Fruit fly (Drosophila melanogaster) whole organism, embryonic: Measurements from ENCODE around the gene alphaTub67C.
A peak's percentile ranks its signal among the peaks of the same experiment; 100 is the strongest.

Source experiments
- Ada2b ChIP-seq: fragments of 200-800 bp; sonication (Bioruptor generic); IDR thresholded peaks from 2 replicates; pipeline ENCODE4 v1.3.6; 2022; ENCODE audit warnings: missing biosample characterization, missing genetic modification characterization
- CG10321 ChIP-seq: fragments of 200-800 bp; sonication (Bioruptor generic); IDR thresholded peaks from 2 replicates; pipeline ENCODE4 v1.3.6; 2022; ENCODE audit warnings: missing biosample characterization, missing genetic modification characterization
- CG10565 ChIP-seq: fragments of 200-800 bp; sonication (Bioruptor generic); optimal IDR thresholded peaks from 3 replicates; lab custom pipeline; 2016; ENCODE audit warnings: missing biosample characterization, mild to moderate bottlenecking, missing genetic modification characterization
- CG10959 ChIP-seq: fragments of 200-800 bp; sonication (Bioruptor generic); IDR thresholded peaks from 2 replicates; pipeline ENCODE4 v1.3.6; 2022; ENCODE audit warnings: missing biosample characterization, missing genetic modification characterization
- CG1233 ChIP-seq: fragments of 200-800 bp; sonication (Bioruptor generic); optimal IDR thresholded peaks from 4 replicates; lab custom pipeline; 2018; ENCODE audit warnings: missing biosample characterization, mild to moderate bottlenecking, missing genetic modification characterization
- CG13287 ChIP-seq: fragments of 200-800 bp; sonication (Bioruptor generic); IDR thresholded peaks from 2 replicates; pipeline ENCODE4 v1.3.6; 2022; ENCODE audit warnings: missing biosample characterization, missing genetic modification characterization; ENCODE audit not compliant: partially characterized antibody
- CG13296 ChIP-seq: fragments of 200-800 bp; sonication (Bioruptor generic); optimal IDR thresholded peaks from 3 replicates; lab custom pipeline; 2018; ENCODE audit warnings: missing biosample characterization, mild to moderate bottlenecking, missing genetic modification characterization
- CG16815 ChIP-seq: fragments of 200-800 bp; sonication (Bioruptor generic); optimal IDR thresholded peaks from 3 replicates; lab custom pipeline; 2017; ENCODE audit warnings: missing biosample characterization, mild to moderate bottlenecking, missing genetic modification characterization
- CG17186 ChIP-seq: fragments of 200-800 bp; sonication (Bioruptor generic); optimal IDR thresholded peaks from 3 replicates; lab custom pipeline; 2017; ENCODE audit warnings: missing biosample characterization, missing genetic modification reagents, missing genetic modification characterization
- CG17802 ChIP-seq: fragments of 200-800 bp; sonication (Bioruptor generic); optimal IDR thresholded peaks from 2 replicates; lab custom pipeline; 2018; ENCODE audit warnings: missing biosample characterization, mild to moderate bottlenecking, missing genetic modification characterization, moderate library complexity
- CG18011 ChIP-seq: fragments of 200-800 bp; sonication (Bioruptor generic); optimal IDR thresholded peaks from 2 replicates; lab custom pipeline; 2017; ENCODE audit warnings: missing biosample characterization, missing genetic modification characterization, mild to moderate bottlenecking, moderate library complexity, missing genotype
- CG2202 ChIP-seq: fragments of 200-800 bp; sonication (Bioruptor generic); optimal IDR thresholded peaks from 2 replicates; lab custom pipeline; 2018; ENCODE audit warnings: missing biosample characterization, mild to moderate bottlenecking, missing genetic modification characterization
- CG30431 ChIP-seq: fragments of 200-800 bp; sonication (Bioruptor generic); optimal IDR thresholded peaks from 2 replicates; lab custom pipeline; 2017; ENCODE audit warnings: missing biosample characterization, missing genetic modification characterization
- CG34376 ChIP-seq: fragments of 200-800 bp; sonication (Bioruptor generic); optimal IDR thresholded peaks from 2 replicates; lab custom pipeline; 2018; ENCODE audit warnings: missing biosample characterization, mild to moderate bottlenecking, missing genetic modification characterization
- CG6175 ChIP-seq: fragments of 200-800 bp; sonication (Bioruptor generic); IDR thresholded peaks from 3 replicates; pipeline ENCODE4 v1.3.6; 2022; ENCODE audit warnings: missing biosample characterization, missing genetic modification characterization
- CG6765 ChIP-seq: fragments of 200-800 bp; sonication (Bioruptor generic); optimal IDR thresholded peaks from 3 replicates; lab custom pipeline; 2017; ENCODE audit warnings: missing biosample characterization, mild to moderate bottlenecking, missing genetic modification characterization
- CG7928 ChIP-seq: fragments of 200-800 bp; sonication (Bioruptor generic); optimal IDR thresholded peaks from 2 replicates; lab custom pipeline; 2017; ENCODE audit warnings: missing biosample characterization, mild to moderate bottlenecking, missing genetic modification characterization
- CG9215 ChIP-seq: fragments of 200-800 bp; sonication (Bioruptor generic); IDR thresholded peaks from 2 replicates; pipeline ENCODE4 v1.3.6; 2022; ENCODE audit warnings: missing biosample characterization, missing genetic modification characterization
- CG9437 ChIP-seq: fragments of 200-800 bp; sonication (Bioruptor generic); optimal IDR thresholded peaks from 2 replicates; lab custom pipeline; 2018; ENCODE audit warnings: missing biosample characterization, mild to moderate bottlenecking, missing genetic modification characterization
- CrebB ChIP-seq: fragments of 200-800 bp; sonication (Bioruptor generic); optimal IDR thresholded peaks from 3 replicates; lab custom pipeline; 2018; ENCODE audit warnings: missing biosample characterization, mild to moderate bottlenecking, missing genetic modification characterization
- D19A ChIP-seq: fragments of 200-800 bp; optimal IDR thresholded peaks from 3 replicates; lab custom pipeline; 2019; ENCODE audit warnings: missing biosample characterization, mild to moderate bottlenecking, missing genetic modification characterization, moderate library complexity
- Dfd ChIP-seq, 2 experiments: fragments of >200 bp; optimal IDR thresholded peaks; 2 replicates each; lab custom pipeline; 2017; ENCODE audit warnings: missing biosample characterization in 2 of 2, missing genetic modification characterization in 2 of 2
- Fer1 ChIP-seq: fragments of 200-800 bp; sonication (Bioruptor generic); optimal IDR thresholded peaks from 2 replicates; lab custom pipeline; 2017; ENCODE audit warnings: missing biosample characterization, mild to moderate bottlenecking, missing genetic modification characterization
- Fer2 ChIP-seq: fragments of 200-800 bp; sonication (Bioruptor generic); optimal IDR thresholded peaks from 2 replicates; lab custom pipeline; 2018; ENCODE audit warnings: missing biosample characterization, mild to moderate bottlenecking, missing genetic modification characterization, moderate library complexity
- Fer3 ChIP-seq: fragments of 200-800 bp; sonication (Bioruptor generic); optimal IDR thresholded peaks from 2 replicates; lab custom pipeline; 2018; ENCODE audit warnings: missing biosample characterization, mild to moderate bottlenecking, missing genetic modification characterization, moderate library complexity
- H2.0 ChIP-seq: fragments of 200-800 bp; sonication (Bioruptor generic); IDR thresholded peaks from 2 replicates; pipeline ENCODE4 v1.3.6; 2022; ENCODE audit warnings: missing biosample characterization, missing genetic modification characterization
- HLH54F ChIP-seq: fragments of 200-800 bp; sonication (Bioruptor generic); optimal IDR thresholded peaks from 3 replicates; lab custom pipeline; 2016; ENCODE audit warnings: missing biosample characterization, missing genetic modification characterization
- Meics ChIP-seq: fragments of 200-800 bp; sonication (Bioruptor generic); optimal IDR thresholded peaks from 2 replicates; lab custom pipeline; 2017; ENCODE audit warnings: missing biosample characterization, mild to moderate bottlenecking, missing genetic modification characterization
- Pdp1 ChIP-seq, 2 experiments: fragments of 200-800 bp; sonication (Bioruptor generic); optimal IDR thresholded peaks; 3 replicates each; lab custom pipeline; 2016; ENCODE audit warnings: missing biosample characterization in 2 of 2, missing genetic modification characterization in 2 of 2, mild to moderate bottlenecking in 1 of 2, moderate library complexity in 1 of 2
- Sin3A ChIP-seq: fragments of >200 bp; optimal IDR thresholded peaks from 2 replicates; lab custom pipeline; 2018
- TFAM ChIP-seq: fragments of 200-800 bp; sonication (Bioruptor generic); optimal IDR thresholded peaks from 2 replicates; lab custom pipeline; 2017; ENCODE audit warnings: missing biosample characterization, missing genetic modification characterization, inconsistent platforms
- ci ChIP-seq: fragments of 200-800 bp; sonication (Bioruptor generic); IDR thresholded peaks from 3 replicates; pipeline ENCODE4 v1.3.6; 2022; ENCODE audit warnings: missing biosample characterization, missing genetic modification characterization
- en ChIP-seq: fragments of 200-800 bp; sonication (Bioruptor generic); optimal IDR thresholded peaks from 2 replicates; lab custom pipeline; 2016; ENCODE audit warnings: missing biosample characterization, missing genetic modification characterization
- eve ChIP-seq, 2 experiments: fragments of >200 bp; optimal IDR thresholded peaks; 2 replicates each; lab custom pipeline; 2017; ENCODE audit warnings: missing biosample characterization in 2 of 2, missing genetic modification characterization in 2 of 2
- grau ChIP-seq: fragments of 200-800 bp; optimal IDR thresholded peaks from 3 replicates; lab custom pipeline; 2019; ENCODE audit warnings: missing biosample characterization, mild to moderate bottlenecking, missing genetic modification characterization, moderate library complexity
- gro ChIP-seq: fragments of 200-800 bp; sonication (Bioruptor generic); optimal IDR thresholded peaks from 2 replicates; lab custom pipeline; 2016; ENCODE audit warnings: missing biosample characterization, missing genetic modification characterization
- kay ChIP-seq: fragments of 200-800 bp; sonication (Bioruptor generic); optimal IDR thresholded peaks from 2 replicates; lab custom pipeline; 2016; ENCODE audit warnings: missing biosample characterization, missing genetic modification characterization
- kni ChIP-seq: fragments of 200-800 bp; sonication (Bioruptor generic); optimal IDR thresholded peaks from 3 replicates; lab custom pipeline; 2017; ENCODE audit warnings: mild to moderate bottlenecking, missing biosample characterization, missing genetic modification reagents, missing genetic modification characterization
- lab ChIP-seq: fragments of 200-800 bp; sonication (Bioruptor generic); optimal IDR thresholded peaks from 3 replicates; lab custom pipeline; 2017; ENCODE audit warnings: missing biosample characterization, missing genetic modification characterization, mild to moderate bottlenecking, moderate library complexity, missing genetic modification reagents
- lbe ChIP-seq: fragments of 200-800 bp; sonication (Bioruptor generic); optimal IDR thresholded peaks from 2 replicates; lab custom pipeline; 2016; ENCODE audit warnings: missing biosample characterization, mild to moderate bottlenecking, missing genetic modification characterization
- lilli ChIP-seq: fragments of 200-800 bp; sonication (Bioruptor generic); optimal IDR thresholded peaks from 3 replicates; lab custom pipeline; 2016; ENCODE audit warnings: missing biosample characterization, missing genetic modification characterization
- nerfin-1 ChIP-seq: fragments of 200-800 bp; sonication (Bioruptor generic); optimal IDR thresholded peaks from 3 replicates; lab custom pipeline; 2019; ENCODE audit warnings: missing biosample characterization, mild to moderate bottlenecking, missing genetic modification characterization, moderate library complexity
- prd ChIP-seq, 3 experiments: fragments of >200 bp in 2 of 3; fragments of 200-800 bp in 1 of 3; sonication (Bioruptor generic) in 1 of 3; optimal IDR thresholded peaks in 2 of 3; IDR thresholded peaks in 1 of 3; 2 replicates in 2 of 3; 3 replicates in 1 of 3; pipeline versions ENCODE4 v1.3.6 to Lab custom; 2017 to 2022; ENCODE audit warnings: missing biosample characterization in 1 of 3, missing genetic modification characterization in 1 of 3
- run ChIP-seq: fragments of 200-800 bp; sonication (Bioruptor generic); optimal IDR thresholded peaks from 3 replicates; lab custom pipeline; 2018; ENCODE audit warnings: missing biosample characterization, mild to moderate bottlenecking, missing genetic modification characterization
- sisA ChIP-seq: fragments of 200-800 bp; sonication (Bioruptor generic); IDR thresholded peaks from 2 replicates; pipeline ENCODE4 v1.3.6; 2022; ENCODE audit warnings: missing biosample characterization, missing genetic modification characterization
- sna ChIP-seq: fragments of 200-800 bp; sonication (Bioruptor generic); IDR thresholded peaks from 2 replicates; pipeline ENCODE4 v1.3.6; 2022; ENCODE audit warnings: missing biosample characterization, missing genetic modification characterization; ENCODE audit not compliant: partially characterized antibody
- trem ChIP-seq: fragments of 200-800 bp; optimal IDR thresholded peaks from 3 replicates; lab custom pipeline; 2019; ENCODE audit warnings: missing biosample characterization, mild to moderate bottlenecking, missing genetic modification characterization, moderate library complexity
- trh ChIP-seq: fragments of 200-800 bp; sonication (Bioruptor generic); optimal IDR thresholded peaks from 2 replicates; lab custom pipeline; 2016; ENCODE audit warnings: missing biosample characterization, missing genetic modification characterization
- ttk ChIP-seq: fragments of 200-800 bp; sonication (Bioruptor generic); IDR thresholded peaks from 2 replicates; pipeline ENCODE4 v2.1.2; 2022; ENCODE audit warnings: missing biosample characterization, missing genetic modification characterization

alphaTub67C gene

DNA sequence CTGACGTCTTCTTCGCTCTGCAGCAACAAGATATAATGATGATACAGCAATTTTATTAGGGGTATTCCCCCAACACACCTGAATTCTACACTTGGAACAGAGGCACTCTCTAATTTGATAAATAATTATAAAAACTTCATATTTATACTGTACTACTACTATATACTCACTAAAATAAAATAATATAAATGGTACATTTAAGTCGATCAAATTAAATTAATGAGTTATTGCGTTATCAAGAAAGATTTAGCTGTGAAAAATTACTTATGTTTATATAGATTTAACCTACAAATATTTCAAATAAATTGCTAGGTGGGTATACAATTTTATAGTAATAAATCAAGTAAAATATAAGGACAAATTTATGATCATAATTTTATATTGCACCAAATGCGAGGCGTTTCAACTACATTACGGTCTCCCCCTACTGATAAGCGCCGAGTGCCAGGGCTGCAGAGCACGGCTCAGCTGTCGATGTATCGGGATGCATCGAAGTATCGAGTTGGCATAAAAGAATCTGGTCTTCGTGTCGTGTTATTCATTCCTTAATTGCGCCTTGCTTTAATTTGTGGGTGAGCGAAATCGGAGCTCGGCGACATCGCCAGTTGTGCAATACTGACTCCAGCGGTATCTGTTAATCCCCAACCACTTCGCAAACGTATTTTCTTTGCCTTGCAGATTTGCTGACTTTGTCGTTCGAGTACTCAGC is 32.9 kb downstream of the alphaTub67C start, which contains the start of gene vsg (continued):
- peak; percentile 77 for TF ChIP-seq kay (GFP tag; lab: Kevin White, UChicago)
- peak; percentile 71 for TF ChIP-seq CG1233
- peak; percentile 64 for TF ChIP-seq CG6765 (GFP tag; lab: Kevin White, UChicago)
- TF ChIP-seq Fer2 (tag; lab: Kevin White, UChicago) = peak; percentile 72
- TF ChIP-seq CG13296 (GFP tag; lab: Kevin White, UChicago) = peak; percentile 79
- TF ChIP-seq HLH54F (GFP tag; lab: Kevin White, UChicago) = peak; percentile 42
- TF ChIP-seq CG9437 (GFP tag; lab: Kevin White, UChicago) = peak; percentile 87
- TF ChIP-seq CG16815 = peak; percentile 82
- no peak; the same call in 1 of the 2 replicates for TF ChIP-seq Ada2b (GFP tag; lab: Robert Waterston, UW)
- peak; percentile 66 for TF ChIP-seq Fer3 (tag; lab: Kevin White, UChicago)
- TF ChIP-seq ttk (GFP tag; lab: Robert Waterston, UW) = peak; percentile 66
- TF ChIP-seq D19A (tag; lab: Kevin White, UChicago) = peak; percentile 78
- no peak for TF ChIP-seq CG10565 (GFP tag; lab: Kevin White, UChicago)
- peak; percentile 76 for TF ChIP-seq lab (GFP tag; lab: Kevin White, UChicago)
- no peak for TF ChIP-seq prd (optimal IDR thresholded peaks at IDR 0.05; lab: Kevin White, UChicago)
- TF ChIP-seq prd (GFP tag; IDR thresholded peaks at IDR 0.05; lab: Robert Waterston, UW) = peak; percentile 79
- peak; percentile 62 for TF ChIP-seq CG30431 (GFP tag; lab: Kevin White, UChicago)
- peak; percentile 79 for TF ChIP-seq CG13287 (GFP tag; lab: Robert Waterston, UW)
- peak; percentile 31 for TF ChIP-seq Sin3A
- peak; percentile 76 for TF ChIP-seq trem (tag; lab: Kevin White, UChicago)
- TF ChIP-seq sisA (GFP tag; lab: Robert Waterston, UW) = peak; percentile 55; the same call in 1 of the 2 replicates
- no peak for TF ChIP-seq CG10959 (GFP tag; lab: Robert Waterston, UW)
- no peak for TF ChIP-seq CG34376
- TF ChIP-seq CG6175 (GFP tag; lab: Robert Waterston, UW) = no peak
- no peak for TF ChIP-seq kni
- peak; percentile 36 for TF ChIP-seq CG2202
- TF ChIP-seq H2.0 (GFP tag; lab: Robert Waterston, UW) = peak; percentile 42
- TF ChIP-seq grau (tag; lab: Kevin White, UChicago) = peak; percentile 88
- peak; percentile 85 for TF ChIP-seq CG9215 (GFP tag; lab: Robert Waterston, UW)
- no peak for TF ChIP-seq CG18011
- peak; percentile 85 for TF ChIP-seq Meics (GFP tag; lab: Kevin White, UChicago)
- no peak for TF ChIP-seq eve (GFP tag; optimal IDR thresholded peaks at IDR 0.05; lab: Kevin White, UChicago)
- TF ChIP-seq Pdp1 (GFP tag; optimal IDR thresholded peaks at IDR 0.05; lab: Kevin White, UChicago) = peak; percentile 57 to 74
- no peak for TF ChIP-seq TFAM
- no peak for TF ChIP-seq lbe
- peak; percentile 80 for TF ChIP-seq nerfin-1 (tag; lab: Kevin White, UChicago)
- peak; percentile 63 for TF ChIP-seq Fer1 (GFP tag; lab: Kevin White, UChicago)
- no peak for TF ChIP-seq CG17186 (GFP tag; lab: Kevin White, UChicago)
- TF ChIP-seq trh (GFP tag; lab: Kevin White, UChicago) = peak; percentile 23
- TF ChIP-seq ci (GFP tag; lab: Robert Waterston, UW) = peak; percentile 16; the same call in 2 of the 3 replicates
- TF ChIP-seq Dfd (GFP tag; optimal IDR thresholded peaks at IDR 0.05; lab: Kevin White, UChicago) = no peak
- peak; percentile 92 for TF ChIP-seq CG7928 (GFP tag; lab: Kevin White, UChicago)
- TF ChIP-seq lilli (GFP tag; lab: Kevin White, UChicago) = peak; percentile 73
- TF ChIP-seq CG10321 (GFP tag; lab: Robert Waterston, UW) = no peak
- peak; percentile 63 for TF ChIP-seq sna (GFP tag; lab: Robert Waterston, UW)
- peak; percentile 6 for TF ChIP-seq CrebB (tag; lab: Kevin White, UChicago)
- TF ChIP-seq gro (GFP tag; lab: Kevin White, UChicago) = no peak
- TF ChIP-seq run (tag; lab: Kevin White, UChicago) = peak; percentile 32
- no peak for TF ChIP-seq en
- TF ChIP-seq CG17802 (tag; lab: Kevin White, UChicago) = no peak
